Worm (Caenorhabditis elegans): ENCODE data around the gene sre-49.

Gene sre-49

DNA sequence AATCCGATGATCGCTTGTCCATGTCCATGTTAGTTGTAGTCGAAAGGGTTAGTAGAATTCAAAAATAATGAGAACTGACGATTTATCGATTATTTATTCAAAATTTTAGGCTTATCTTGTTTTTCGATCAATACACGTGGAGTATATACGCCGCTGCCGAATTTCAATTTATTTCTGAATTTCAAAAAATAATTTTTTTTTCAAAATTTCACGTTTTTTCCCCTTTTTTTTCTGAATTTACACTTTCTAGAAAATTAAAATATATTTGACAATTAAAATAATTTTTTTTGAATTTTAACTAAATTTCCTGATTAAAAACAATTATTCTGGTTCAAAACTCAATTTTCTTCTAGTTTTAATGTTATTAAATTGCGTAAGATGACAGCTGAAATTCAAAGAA lies 16.3 kb upstream of the sre-49 start, which contains the start of gene C50E10.1:
Gene C50E10.1 (minus strand): TSS at position 101 of the 400 bp plus-strand sequence.
- no peak for TF ChIP-seq aly-2 (tag; optimal IDR thresholded peaks at IDR 0.05)
- TF ChIP-seq nhr-12 (tag; optimal IDR thresholded peaks at IDR 0.05), result no peak
- no peak for TF ChIP-seq nhr-25 (tag; optimal IDR thresholded peaks at IDR 0.05)
- TF ChIP-seq ZK546.5 (tag; optimal IDR thresholded peaks at IDR 0.05), result no peak

- TF ChIP-seq alr-1 (tag; optimal IDR thresholded peaks at IDR 0.05) (no peak), crh-2 (tag; optimal IDR thresholded peaks at IDR 0.05) (no peak), snpc-4 (tag; optimal IDR thresholded peaks at IDR 0.05) (no peak), ceh-82 (tag; optimal IDR thresholded peaks at IDR 0.05) (no peak), ama-1 (optimal IDR thresholded peaks at IDR 0.05) (no peak), ztf-4 (tag; optimal IDR thresholded peaks at IDR 0.05) (no peak), F13H6.1 (tag; optimal IDR thresholded peaks at IDR 0.05) (no peak), zag-1 (tag; optimal IDR thresholded peaks at IDR 0.05) (no peak), nhr-12 (tag; optimal IDR thresholded peaks at IDR 0.05) (no peak), nhr-10 (tag; optimal IDR thresholded peaks at IDR 0.05) (no peak), nhr-21 (tag; optimal IDR thresholded peaks at IDR 0.05) (no peak), lin-11 (tag; optimal IDR thresholded peaks at IDR 0.05) (no peak), peb-1 (tag; optimal IDR thresholded peaks at IDR 0.05) (no peak), nhr-77 (tag; optimal IDR thresholded peaks at IDR 0.05) (no peak)
Measured at ce11 chrII:12303142-12303541, 15.5 kb upstream of the sre-49 start, which contains the start of gene sre-50. Gene sre-50 (plus strand): TSS chrII:12303525.

- TF ChIP-seq peb-1 (tag; optimal IDR thresholded peaks at IDR 0.05) (no peak), sem-4 (tag; optimal IDR thresholded peaks at IDR 0.05) (no peak), lin-39 (tag; optimal IDR thresholded peaks at IDR 0.05) (no peak), nhr-237 (tag; optimal IDR thresholded peaks at IDR 0.05) (no peak), nhr-25 (tag; optimal IDR thresholded peaks at IDR 0.05) (no peak), gmeb-1 (tag; optimal IDR thresholded peaks at IDR 0.05) (no peak), ztf-11 (tag; optimal IDR thresholded peaks at IDR 0.05) (no peak), egl-27 (tag; optimal IDR thresholded peaks at IDR 0.05) (no peak), elt-3 (tag; optimal IDR thresholded peaks at IDR 0.05) (no peak), nhr-11 (tag; optimal IDR thresholded peaks at IDR 0.05) (no peak), skn-1 (tag; optimal IDR thresholded peaks at IDR 0.05) (no peak), nhr-10 (tag; optimal IDR thresholded peaks at IDR 0.05) (no peak), sma-9 (GFP tag; optimal IDR thresholded peaks at IDR 0.05) (no peak), sma-9 (tag; optimal IDR thresholded peaks at IDR 0.05) (no peak), unc-62 (GFP tag; optimal IDR thresholded peaks at IDR 0.05) (no peak), Y55F3AM.14 (GFP tag; optimal IDR thresholded peaks at IDR 0.05) (no peak)
Measured at ce11 chrII:12309614-12310013, 9.0 kb upstream of the sre-49 start, which contains the start of gene C50E10.2. Gene C50E10.2 (minus strand): TSS chrII:12309714.

- no peak for TF ChIP-seq unc-55 (GFP tag; optimal IDR thresholded peaks at IDR 0.05)
Measured at ce11 chrII:12311560-12311959, 7.1 kb upstream of the sre-49 start, which contains the start of gene sre-51. Gene sre-51 (plus strand): TSS chrII:12311860.

ce11 chrII:12323305-12323704 lies 4.7 kb downstream of the sre-49 start, which contains the start of gene sre-53:
Gene sre-53 (minus strand): TSS chrII:12323405.
- no peak for TF ChIP-seq ama-1 (optimal IDR thresholded peaks at IDR 0.05)
- no peak for TF ChIP-seq nhr-25 (tag; optimal IDR thresholded peaks at IDR 0.05)
- TF ChIP-seq lin-39 (tag; optimal IDR thresholded peaks at IDR 0.05), result no peak
- no peak for TF ChIP-seq nhr-77 (tag; optimal IDR thresholded peaks at IDR 0.05)
- no peak for TF ChIP-seq nhr-21 (tag; optimal IDR thresholded peaks at IDR 0.05)
- TF ChIP-seq nhr-129 (tag; optimal IDR thresholded peaks at IDR 0.05), result no peak
- no peak for TF ChIP-seq nhr-6 (tag; optimal IDR thresholded peaks at IDR 0.05)
- no peak for TF ChIP-seq lsy-2 (tag; optimal IDR thresholded peaks at IDR 0.05)
- TF ChIP-seq unc-62 (GFP tag; optimal IDR thresholded peaks at IDR 0.05), result no peak
- no peak for TF ChIP-seq gmeb-1 (tag; optimal IDR thresholded peaks at IDR 0.05)
- TF ChIP-seq ZK546.5 (tag; optimal IDR thresholded peaks at IDR 0.05), result no peak
- TF ChIP-seq sma-3 (GFP tag; optimal IDR thresholded peaks at IDR 0.05), result no peak
- no peak for TF ChIP-seq fos-1 (tag; optimal IDR thresholded peaks at IDR 0.05)
- no peak for TF ChIP-seq Y55F3AM.14 (GFP tag; optimal IDR thresholded peaks at IDR 0.05)
- TF ChIP-seq mdl-1 (tag; optimal IDR thresholded peaks at IDR 0.05), result no peak
- no peak for TF ChIP-seq mab-5 (tag; optimal IDR thresholded peaks at IDR 0.05)
- no peak for TF ChIP-seq zag-1 (tag; optimal IDR thresholded peaks at IDR 0.05)
- no peak for TF ChIP-seq lin-11 (tag; optimal IDR thresholded peaks at IDR 0.05)
- no peak for TF ChIP-seq snpc-4 (tag; optimal IDR thresholded peaks at IDR 0.05)
- TF ChIP-seq ceh-16 (tag; optimal IDR thresholded peaks at IDR 0.05), result no peak
